Worm (Caenorhabditis elegans) whole organism, L3 larva: Measurements from ENCODE around the gene rps-22.

ENCODE experiments used
- R02D3.7 ChIP-seq: fragments of 150-350 bp; optimal IDR thresholded peaks from 2 replicates; lab custom pipeline; 2014; ENCODE audit warnings: missing biosample characterization, missing genetic modification characterization
- ama-1 ChIP-seq: fragments of 150-350 bp; optimal IDR thresholded peaks from 2 replicates; lab custom pipeline; 2018
- fos-1 ChIP-seq: fragments of 150-350 bp; optimal IDR thresholded peaks from 2 replicates; lab custom pipeline; 2014; ENCODE audit warnings: missing biosample characterization, missing genetic modification characterization
- mdl-1 ChIP-seq: fragments of 150-350 bp; optimal IDR thresholded peaks from 2 replicates; lab custom pipeline; 2014; ENCODE audit warnings: missing biosample characterization, missing genetic modification characterization
- nhr-12 ChIP-seq: fragments of 150-350 bp; optimal IDR thresholded peaks from 2 replicates; lab custom pipeline; 2014; ENCODE audit warnings: missing biosample characterization, missing genetic modification characterization
- nhr-237 ChIP-seq: fragments of 150-350 bp; optimal IDR thresholded peaks from 2 replicates; lab custom pipeline; 2014; ENCODE audit warnings: missing biosample characterization, missing genetic modification characterization
- nhr-76 ChIP-seq: fragments of 150-350 bp; sonication (generic microtip); optimal IDR thresholded peaks from 5 replicates; lab custom pipeline; 2014; ENCODE audit warnings: missing biosample characterization, missing genetic modification characterization
- nhr-77 ChIP-seq: fragments of 150-350 bp; optimal IDR thresholded peaks from 2 replicates; lab custom pipeline; 2014; ENCODE audit warnings: missing biosample characterization, missing genetic modification characterization
- pha-4 ChIP-seq: fragments of 150-350 bp; optimal IDR thresholded peaks from 2 replicates; lab custom pipeline; 2014; ENCODE audit warnings: missing biosample characterization, missing genetic modification reagents, missing genetic modification characterization
- unc-62 ChIP-seq: fragments of 150-350 bp; sonication (generic microtip); optimal IDR thresholded peaks from 4 replicates; lab custom pipeline; 2014; ENCODE audit warnings: missing biosample characterization, missing genetic modification reagents, missing genetic modification characterization
- zag-1 ChIP-seq: fragments of 150-350 bp; optimal IDR thresholded peaks from 2 replicates; lab custom pipeline; 2014; ENCODE audit warnings: missing biosample characterization, missing genetic modification characterization

DNA sequence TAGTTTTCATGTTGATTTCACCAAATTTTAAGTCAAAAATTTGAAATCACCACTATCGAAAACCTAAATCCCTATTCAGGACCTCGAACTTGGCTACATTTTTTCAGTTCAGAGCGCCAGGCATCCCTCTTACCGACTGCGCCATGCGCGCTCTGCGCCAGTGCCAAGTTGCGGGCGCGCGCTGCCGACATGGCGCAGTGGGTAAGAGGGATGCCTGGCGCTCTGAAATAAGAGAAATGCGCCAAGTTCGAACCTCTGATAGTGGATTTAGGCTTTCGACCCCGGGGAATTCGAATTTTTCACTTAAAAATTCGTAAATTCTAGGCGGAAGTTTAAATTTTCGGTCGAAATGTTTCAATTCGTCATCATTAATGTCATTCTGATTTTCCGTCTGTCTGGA lies 39.6 kb downstream of the rps-22 start:
- no peak for TF ChIP-seq mdl-1 (tag; lab: Kevin White, UChicago)
- no peak for TF ChIP-seq nhr-76 (tag; lab: Kevin White, UChicago)
- TF ChIP-seq pha-4 (tag; lab: Kevin White, UChicago) = no peak
- TF ChIP-seq R02D3.7 (tag; lab: Kevin White, UChicago) = no peak
- TF ChIP-seq nhr-77 = no peak
- no peak for TF ChIP-seq nhr-237 (tag; lab: Kevin White, UChicago)
- no peak for TF ChIP-seq nhr-12 (tag; lab: Kevin White, UChicago)
- no peak for TF ChIP-seq ama-1
- no peak for TF ChIP-seq zag-1 (tag; lab: Kevin White, UChicago)
- no peak for TF ChIP-seq fos-1 (tag; lab: Kevin White, UChicago)
- no peak for TF ChIP-seq unc-62 (GFP tag; lab: Kevin White, UChicago)
